Fruit fly (Drosophila melanogaster): Measurements from ENCODE around the gene cnc.
A peak's percentile ranks its signal among the peaks of the same experiment; 100 is the strongest.

Gene cnc

DNA sequence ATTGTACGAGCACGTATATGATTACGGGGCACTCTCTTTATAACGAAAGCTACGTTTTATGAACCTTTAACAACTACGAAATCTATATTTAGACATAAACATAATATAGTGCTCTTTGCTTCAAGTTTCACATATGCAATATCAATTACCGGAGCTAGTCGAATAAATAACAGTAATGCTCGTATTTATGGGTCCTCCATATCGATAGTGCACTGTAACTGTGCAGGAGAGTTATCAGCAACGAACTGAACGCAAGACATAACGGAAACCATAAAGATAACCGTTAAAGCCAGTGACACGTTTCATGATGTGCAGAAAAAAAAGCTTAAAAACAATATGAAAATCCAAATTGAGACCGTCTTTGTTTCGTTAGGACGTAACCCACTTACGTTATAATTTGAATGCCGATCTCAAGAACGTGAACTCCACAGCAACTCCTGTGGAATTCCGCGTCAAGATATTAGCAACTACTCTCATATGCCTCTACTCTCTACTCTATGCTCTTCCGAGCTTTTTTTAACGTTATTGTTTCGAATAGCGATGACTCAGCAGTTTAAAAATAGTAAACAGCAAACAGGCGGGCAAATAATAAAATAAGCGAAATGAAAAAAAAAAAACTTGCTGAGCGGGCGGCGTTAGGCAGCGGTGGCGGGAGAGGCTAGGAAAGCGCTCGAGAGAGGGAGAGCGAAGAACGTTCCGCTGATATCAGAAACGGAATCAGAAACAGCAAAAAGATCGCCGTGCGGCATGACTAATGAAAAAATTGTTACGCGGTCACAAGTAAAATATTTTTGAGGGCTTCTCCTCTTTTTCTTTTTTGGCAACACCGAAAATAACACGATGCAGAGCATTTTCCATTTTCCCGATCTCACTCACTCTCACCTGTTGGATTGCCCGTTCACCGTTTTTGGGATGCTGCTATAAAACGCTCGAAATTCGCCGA, 36.3 kb downstream of the cnc start (continued):
- TF ChIP-seq fkh (GFP tag; optimal IDR thresholded peaks at IDR 0.05) = peak; percentile 18
- TF ChIP-seq CG6854 (GFP tag; optimal IDR thresholded peaks at IDR 0.05) = peak; percentile 70
- peak; percentile 28 for TF ChIP-seq CG4318 (GFP tag; optimal IDR thresholded peaks at IDR 0.05)
- peak; percentile 50 for TF ChIP-seq Eip93F (GFP tag; optimal IDR thresholded peaks at IDR 0.05)
- peak; percentile 53 for TF ChIP-seq Lpt (GFP tag; optimal IDR thresholded peaks at IDR 0.05)
- peak; percentile 78 for TF ChIP-seq CG8319 (GFP tag; optimal IDR thresholded peaks at IDR 0.05)
- peak; percentile 79 for TF ChIP-seq CG10631 (GFP tag; optimal IDR thresholded peaks at IDR 0.05)
- peak; percentile 64; the same call in 1 of the 2 replicates for TF ChIP-seq CG11294 (GFP tag; IDR thresholded peaks at IDR 0.05)
- peak; percentile 83 for TF ChIP-seq CG11762 (GFP tag; optimal IDR thresholded peaks at IDR 0.05; ENCODE audit: insufficient read depth)
- peak; percentile 91 for TF ChIP-seq pdm3 (GFP tag; optimal IDR thresholded peaks at IDR 0.05)
- TF ChIP-seq CG7368 (GFP tag; optimal IDR thresholded peaks at IDR 0.05) = peak; percentile 87
- TF ChIP-seq Hr38 (GFP tag; optimal IDR thresholded peaks at IDR 0.05) = no peak
- TF ChIP-seq eg (GFP tag; IDR thresholded peaks at IDR 0.05) = peak; percentile 86
- TF ChIP-seq esn (GFP tag; optimal IDR thresholded peaks at IDR 0.05) = peak; percentile 93
- TF ChIP-seq achi (GFP tag; optimal IDR thresholded peaks at IDR 0.05) = peak; percentile 82
- peak; percentile 91 for TF ChIP-seq Eip75B (GFP tag; optimal IDR thresholded peaks at IDR 0.05)
- TF ChIP-seq lz (GFP tag; optimal IDR thresholded peaks at IDR 0.05) = peak; percentile 89
- peak; percentile 34 to 76 for TF ChIP-seq ss (GFP tag; optimal IDR thresholded peaks at IDR 0.05)
- peak; percentile 86 for TF ChIP-seq Sox15 (GFP tag; optimal IDR thresholded peaks at IDR 0.05)

DNA sequence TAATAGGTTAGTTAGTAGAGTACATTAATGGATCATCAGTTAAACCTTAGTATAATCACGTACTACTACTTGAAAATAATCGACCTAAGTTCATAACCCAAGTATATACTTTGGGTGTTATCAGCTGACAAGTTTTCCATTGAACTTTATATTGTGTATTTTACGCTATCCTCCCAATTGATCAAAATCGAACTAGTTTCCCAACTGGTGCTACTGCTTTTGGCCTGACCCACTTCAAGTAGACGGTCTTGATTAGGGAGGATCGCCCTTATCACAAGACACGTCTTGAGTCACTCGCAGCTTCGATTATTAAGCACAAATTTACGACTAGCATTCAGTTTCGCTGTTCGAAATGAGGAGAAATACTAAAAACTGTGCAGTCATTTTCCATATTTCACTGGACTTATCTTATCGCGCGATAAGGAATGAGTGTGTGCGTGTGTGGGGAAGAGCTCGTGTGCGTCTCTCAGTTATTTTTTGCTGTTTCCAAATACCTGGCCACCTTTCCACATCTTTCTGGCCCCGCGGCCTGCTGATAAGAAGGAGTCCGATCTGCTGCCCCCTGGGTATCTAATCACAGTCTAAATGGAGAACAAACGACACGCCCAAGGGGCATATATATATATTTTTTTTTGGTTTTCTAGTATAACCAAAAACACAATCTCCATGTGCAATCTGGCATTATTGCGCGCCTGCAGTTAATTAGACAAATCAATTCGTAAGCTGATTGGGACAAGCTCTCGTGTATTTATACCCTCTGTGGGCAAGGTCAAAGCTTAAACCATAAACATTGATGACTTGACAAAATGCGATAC, 37.2 kb downstream of the cnc start:
- TF ChIP-seq Eip78C (GFP tag) (no peak), svp (GFP tag) (peak; percentile 99)

DNA sequence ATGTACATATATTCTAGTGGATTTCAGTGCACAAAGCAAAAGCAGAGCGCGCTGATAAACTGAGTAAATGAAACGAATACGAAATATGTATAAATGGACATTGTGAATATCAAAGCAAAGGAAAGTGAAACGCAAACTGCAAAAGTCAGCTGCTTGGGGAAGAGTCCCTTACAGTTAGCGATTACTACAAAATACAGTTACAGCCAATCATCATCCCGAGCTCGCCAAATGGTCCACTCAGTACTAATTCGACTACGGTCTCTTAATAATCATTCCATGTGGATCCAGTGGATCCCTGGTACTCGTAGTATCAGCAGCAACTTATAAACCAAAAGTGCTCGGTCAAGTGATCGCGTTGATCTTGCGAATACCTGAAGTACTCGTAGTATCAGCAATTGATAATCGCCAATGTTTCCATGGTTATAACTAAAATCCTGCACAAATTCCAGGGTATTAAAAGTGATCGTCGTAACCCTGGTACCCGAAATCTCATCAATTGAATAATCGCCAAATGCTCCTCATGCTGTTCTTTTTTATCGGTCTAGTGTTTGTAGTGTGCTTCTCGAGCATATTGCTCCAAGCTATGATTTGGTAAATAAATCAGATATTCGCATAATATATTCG, 44.7 kb downstream of the cnc start:
- TF ChIP-seq Eip78C (GFP tag) = peak; percentile 43
- TF ChIP-seq svp (GFP tag) = no peak

DNA sequence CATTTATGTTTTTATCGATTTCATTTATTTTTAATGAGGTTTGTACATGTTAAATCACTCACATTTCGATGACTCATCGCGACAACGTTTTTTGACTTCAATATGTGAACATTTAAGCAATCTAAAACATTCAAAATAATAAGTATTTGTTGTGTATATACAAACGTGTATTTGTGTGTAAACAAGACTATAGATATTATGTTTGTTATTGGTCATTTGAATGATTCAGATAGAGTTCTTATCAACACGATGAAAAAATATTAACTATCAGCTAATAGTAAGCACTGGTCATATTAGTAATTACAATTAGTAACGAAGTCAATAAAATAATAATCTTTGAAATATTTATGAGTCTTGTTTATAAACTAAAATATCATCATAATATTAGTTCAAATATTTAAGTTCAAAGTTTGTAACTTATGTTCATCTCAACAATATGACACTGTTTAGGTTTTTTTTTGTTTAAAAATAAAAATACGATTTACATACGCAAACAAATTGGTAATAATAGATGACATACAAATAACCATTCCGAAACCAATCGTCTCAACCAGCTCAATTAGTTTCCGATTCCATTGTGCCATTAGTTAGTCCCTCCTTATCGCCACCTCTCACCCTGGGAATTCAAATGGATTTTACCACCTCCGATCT, 45.4 kb downstream of the cnc start:
- TF ChIP-seq svp (GFP tag) (peak; percentile 89), Gug (GFP tag; IDR thresholded peaks at IDR 0.05) (no peak)

DNA sequence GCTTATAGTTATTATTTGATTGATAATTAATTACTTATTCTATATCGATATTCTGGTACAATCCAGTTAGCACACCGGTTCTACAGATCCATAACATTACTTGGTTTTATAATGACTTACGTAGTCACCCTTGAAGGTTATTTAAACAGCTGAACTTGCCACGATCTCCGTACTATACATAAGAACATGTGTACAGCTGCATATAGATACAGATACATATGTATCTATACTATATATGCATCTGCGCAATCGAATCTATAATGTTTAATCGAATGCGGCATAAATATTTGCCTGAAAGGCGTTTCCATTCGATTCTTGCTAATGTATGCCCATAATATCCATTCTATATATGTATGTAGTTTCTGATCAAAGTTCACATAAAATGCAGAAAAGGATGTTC, 47.2 kb downstream of the cnc start:
- peak; percentile 21 for TF ChIP-seq fkh (GFP tag; optimal IDR thresholded peaks at IDR 0.05)
- peak; percentile 25 for TF ChIP-seq Eip78C (GFP tag)
- no peak for TF ChIP-seq fd85E (GFP tag; optimal IDR thresholded peaks at IDR 0.05)
- no peak for TF ChIP-seq Ets21C (GFP tag; optimal IDR thresholded peaks at IDR 0.05)

DNA sequence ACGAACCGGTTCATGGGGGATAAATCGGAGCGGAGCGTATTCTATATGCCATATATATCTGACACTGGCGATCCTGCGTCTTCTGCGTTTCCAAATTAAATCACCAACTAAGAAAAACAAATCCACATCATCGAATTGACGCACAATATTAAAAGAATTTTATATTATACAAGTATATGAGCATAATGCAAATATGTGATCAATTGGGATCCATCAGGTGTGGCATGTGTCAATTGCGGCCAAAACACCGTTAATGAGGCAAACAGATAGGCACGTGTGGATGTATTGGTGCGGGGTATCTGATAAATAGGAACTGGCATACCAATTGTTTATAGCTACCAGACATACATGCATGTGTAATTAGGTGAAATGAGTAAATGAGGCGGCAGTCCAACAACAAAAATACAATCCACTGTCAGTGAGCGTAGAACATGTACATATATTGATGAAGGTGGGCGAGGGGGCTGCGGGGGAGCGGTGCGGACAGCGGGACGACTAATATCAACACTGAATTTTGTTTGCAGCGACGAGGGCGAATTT, 48.4 kb downstream of the cnc start:
- TF ChIP-seq fkh (GFP tag; optimal IDR thresholded peaks at IDR 0.05) (peak; percentile 81), eg (GFP tag; IDR thresholded peaks at IDR 0.05) (0 out of 3 replicates have a peak, but pooled peaks have one; percentile 15), Ets21C (GFP tag; optimal IDR thresholded peaks at IDR 0.05) (no peak), Eip78C (GFP tag) (peak; percentile 39), svp (GFP tag) (peak; percentile 7)
